Worm (Caenorhabditis elegans): ENCODE measurements around the gene gpa-2.

gpa-2 gene

DNA sequence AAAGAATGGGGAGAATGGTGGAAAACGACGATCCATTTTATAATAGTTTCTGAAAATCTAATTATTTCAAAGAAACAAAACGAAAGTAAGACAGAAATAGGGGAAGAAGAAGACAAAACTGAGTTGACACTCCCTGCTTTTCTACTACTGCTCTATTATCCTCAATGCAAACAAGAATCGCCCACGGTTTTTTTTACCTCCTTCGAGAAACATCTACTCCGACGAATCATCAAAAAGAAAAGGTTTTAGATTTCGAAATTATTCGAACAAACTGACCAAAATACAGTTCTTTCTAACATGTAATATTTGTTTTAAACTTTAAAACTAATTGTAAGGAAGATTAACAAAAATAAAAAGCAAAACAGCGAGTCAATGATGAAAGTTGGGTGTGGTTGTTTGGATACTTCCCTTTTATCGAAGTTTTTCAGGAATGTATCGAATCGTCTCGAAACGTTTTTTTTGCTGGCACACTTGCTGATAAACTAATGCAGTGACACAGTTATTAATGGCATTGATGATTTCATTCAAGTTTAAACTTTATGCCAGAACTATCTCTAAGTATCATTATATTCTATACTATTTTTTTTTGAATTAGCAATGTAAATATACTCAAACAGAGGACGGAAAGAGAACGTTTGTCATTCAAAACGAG is 15.2 kb downstream of the gpa-2 start, which contains the start of gene hsp-17:
TSS of gene hsp-17 (minus strand) at position 51 of the 652 bp plus-strand sequence.
- TF ChIP-seq tbx-11 (GFP tag; IDR thresholded peaks at IDR 0.05) (no peak), hmg-4 (GFP tag; optimal IDR thresholded peaks at IDR 0.05) (no peak)

DNA sequence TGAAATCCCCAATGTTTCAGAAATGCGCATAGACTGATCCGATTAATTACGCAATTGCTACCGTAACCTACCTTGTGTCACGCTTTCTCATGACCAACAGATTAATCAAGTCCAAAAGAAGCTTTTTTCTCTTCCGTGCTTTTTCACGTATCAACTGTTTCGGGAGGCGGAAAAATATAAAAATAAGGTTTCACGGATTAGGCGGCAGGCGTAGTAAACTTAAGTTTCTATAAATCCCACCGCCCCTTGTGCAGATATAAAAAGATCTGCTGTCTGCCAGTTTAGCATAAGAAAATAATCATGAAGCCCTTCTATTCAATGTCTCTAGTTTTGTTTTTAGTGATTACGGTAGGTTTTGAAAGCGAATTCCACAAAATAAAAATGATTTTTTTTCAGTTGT is 16.3 kb downstream of the gpa-2 start, which contains the start of gene gcy-7:
TSS of gene gcy-7 (plus strand) at position 301 of the 400 bp plus-strand sequence.
- no peak for TF ChIP-seq sea-1 (GFP tag; conservative IDR thresholded peaks at IDR 0.05)
- no peak for TF ChIP-seq tbx-11 (GFP tag; IDR thresholded peaks at IDR 0.05)
- no peak for TF ChIP-seq aly-1 (tag; optimal IDR thresholded peaks at IDR 0.05)
- TF ChIP-seq ama-1 (optimal IDR thresholded peaks at IDR 0.05), result no peak
- TF ChIP-seq hnd-1 (tag; optimal IDR thresholded peaks at IDR 0.05), result no peak
- no peak for TF ChIP-seq tbx-37 (GFP tag; conservative IDR thresholded peaks at IDR 0.05)
- no peak for TF ChIP-seq flt-1 (GFP tag; IDR thresholded peaks at IDR 0.05)
- no peak for TF ChIP-seq pes-1 (GFP tag; IDR thresholded peaks at IDR 0.05)
- no peak for TF ChIP-seq F13C5.2 (tag; optimal IDR thresholded peaks at IDR 0.05)
- TF ChIP-seq B0310.2 (tag; optimal IDR thresholded peaks at IDR 0.05), result no peak
- no peak for TF ChIP-seq hmbx-1 (tag; optimal IDR thresholded peaks at IDR 0.05)
- no peak for TF ChIP-seq tra-4 (tag; optimal IDR thresholded peaks at IDR 0.05)
- TF ChIP-seq hmg-4 (GFP tag; optimal IDR thresholded peaks at IDR 0.05), result no peak
- no peak for TF ChIP-seq scrt-1 (GFP tag; IDR thresholded peaks at IDR 0.05)

DNA sequence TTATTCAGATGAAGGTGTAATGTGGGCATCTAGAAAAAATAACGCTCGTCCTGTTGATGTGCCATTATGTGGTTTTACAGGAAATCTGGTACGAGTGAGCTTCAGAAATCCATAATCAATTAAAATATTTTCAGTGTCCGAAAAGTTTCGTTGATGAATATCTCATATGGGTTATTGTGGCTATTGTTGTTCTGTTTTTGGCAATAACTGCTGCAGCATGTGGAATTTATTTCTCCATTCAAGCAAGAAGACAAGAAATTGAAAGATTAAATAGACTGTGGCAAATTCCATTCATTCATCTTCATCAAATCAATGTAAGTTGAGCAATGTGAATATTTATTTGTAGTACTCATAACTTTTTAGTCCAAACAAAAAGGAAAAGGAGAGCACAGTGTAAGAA is 18.5 kb downstream of the gpa-2 start:
- no peak for TF ChIP-seq pes-1 (GFP tag; IDR thresholded peaks at IDR 0.05)
- no peak for TF ChIP-seq flt-1 (GFP tag; IDR thresholded peaks at IDR 0.05)
- TF ChIP-seq B0310.2 (tag; optimal IDR thresholded peaks at IDR 0.05), result no peak
- no peak for TF ChIP-seq ets-7 (tag; optimal IDR thresholded peaks at IDR 0.05)

DNA sequence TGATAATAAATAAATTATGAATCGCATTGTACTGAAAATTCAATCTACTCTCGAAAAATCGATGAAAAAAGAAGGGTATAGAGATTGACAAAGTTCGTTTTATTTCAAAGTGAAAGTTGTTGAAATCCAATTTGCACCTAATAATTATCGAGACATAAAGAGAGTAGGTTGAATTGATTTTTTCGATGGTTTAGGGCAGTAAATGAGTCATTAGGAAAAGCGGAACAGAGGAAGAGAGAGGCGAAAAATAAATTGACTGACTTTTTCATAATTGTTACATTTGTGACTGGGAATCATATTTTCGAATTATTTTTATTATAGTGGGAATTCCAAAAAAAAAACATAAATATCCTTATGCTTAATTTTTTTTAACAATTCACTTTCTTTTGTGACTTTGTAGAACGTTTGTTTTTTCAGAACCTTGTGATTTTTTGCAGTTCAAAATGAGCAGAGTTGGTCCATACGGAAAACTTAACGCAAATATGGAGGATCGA is 23.6 kb downstream of the gpa-2 start, which contains the start of the genes pho-6 and F52E1.3:
TSS of gene pho-6 (minus strand) at position 101 of the 494 bp plus-strand sequence.
TSS of gene F52E1.3 (plus strand) at position 444 of the 494 bp plus-strand sequence.
- TF ChIP-seq ama-1 (optimal IDR thresholded peaks at IDR 0.05), result no peak
- no peak for TF ChIP-seq scrt-1 (GFP tag; IDR thresholded peaks at IDR 0.05)
- TF ChIP-seq pes-1 (GFP tag; IDR thresholded peaks at IDR 0.05), result no peak
- no peak for TF ChIP-seq aly-1 (tag; optimal IDR thresholded peaks at IDR 0.05)
- TF ChIP-seq tbx-37 (GFP tag; conservative IDR thresholded peaks at IDR 0.05), result no peak
- TF ChIP-seq ets-7 (tag; optimal IDR thresholded peaks at IDR 0.05), result no peak

DNA sequence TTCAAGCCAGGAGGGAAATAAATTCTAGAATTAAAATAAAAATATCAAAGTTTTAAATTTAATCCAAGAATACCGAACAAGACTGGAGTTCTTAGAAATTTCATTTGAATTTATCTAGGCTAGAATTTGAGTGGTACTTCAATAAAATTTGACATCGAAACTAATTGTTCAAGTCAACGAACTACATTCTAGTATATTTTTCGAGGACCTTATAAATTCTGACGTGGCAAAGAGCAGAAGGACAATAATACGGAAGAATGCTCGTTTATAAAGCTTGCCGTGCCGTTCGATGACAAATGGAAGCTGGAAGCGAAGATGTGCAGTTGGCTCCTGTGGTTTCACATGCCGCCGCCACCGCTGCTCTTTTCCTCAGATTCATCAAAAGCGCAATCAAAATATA is 30.0 kb downstream of the gpa-2 start:
- TF ChIP-seq hnd-1 (tag; optimal IDR thresholded peaks at IDR 0.05) (no peak), hmg-4 (GFP tag; optimal IDR thresholded peaks at IDR 0.05) (no peak), flt-1 (GFP tag; IDR thresholded peaks at IDR 0.05) (no peak)

DNA sequence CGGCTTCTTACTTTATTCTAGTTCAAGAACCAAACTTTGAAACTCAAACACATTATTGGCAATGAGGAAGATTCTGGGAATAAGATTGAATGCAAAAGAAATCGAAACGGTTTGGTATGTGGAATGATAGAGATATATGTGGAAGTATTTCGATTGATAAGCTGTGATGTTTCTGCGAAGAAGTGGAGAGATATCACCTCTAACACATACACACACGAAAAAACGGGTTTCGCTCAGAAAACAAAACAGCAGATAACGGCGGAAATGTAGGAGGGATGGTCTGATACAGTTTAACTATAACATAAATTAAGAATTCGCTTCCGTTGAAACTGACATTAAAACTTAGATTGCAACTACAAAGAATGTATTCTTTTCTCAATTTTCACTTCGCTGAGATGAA is 30.5 kb downstream of the gpa-2 start:
- no peak for TF ChIP-seq ceh-36 (tag; optimal IDR thresholded peaks at IDR 0.05)
- no peak for TF ChIP-seq tbx-37 (GFP tag; conservative IDR thresholded peaks at IDR 0.05)
- no peak for TF ChIP-seq F13C5.2 (tag; optimal IDR thresholded peaks at IDR 0.05)
- TF ChIP-seq aly-1 (tag; optimal IDR thresholded peaks at IDR 0.05), result no peak
- no peak for TF ChIP-seq hnd-1 (tag; optimal IDR thresholded peaks at IDR 0.05)
- no peak for TF ChIP-seq tbx-11 (GFP tag; IDR thresholded peaks at IDR 0.05)
- no peak for TF ChIP-seq hmbx-1 (tag; optimal IDR thresholded peaks at IDR 0.05)
- no peak for TF ChIP-seq scrt-1 (GFP tag; IDR thresholded peaks at IDR 0.05)
- TF ChIP-seq B0310.2 (tag; optimal IDR thresholded peaks at IDR 0.05), result no peak
- TF ChIP-seq flt-1 (GFP tag; IDR thresholded peaks at IDR 0.05), result no peak
- TF ChIP-seq ceh-13 (GFP tag; optimal IDR thresholded peaks at IDR 0.05), result no peak
- no peak for TF ChIP-seq pes-1 (GFP tag; IDR thresholded peaks at IDR 0.05)
- TF ChIP-seq tra-4 (tag; optimal IDR thresholded peaks at IDR 0.05), result no peak
- TF ChIP-seq sea-1 (GFP tag; conservative IDR thresholded peaks at IDR 0.05), result no peak

DNA sequence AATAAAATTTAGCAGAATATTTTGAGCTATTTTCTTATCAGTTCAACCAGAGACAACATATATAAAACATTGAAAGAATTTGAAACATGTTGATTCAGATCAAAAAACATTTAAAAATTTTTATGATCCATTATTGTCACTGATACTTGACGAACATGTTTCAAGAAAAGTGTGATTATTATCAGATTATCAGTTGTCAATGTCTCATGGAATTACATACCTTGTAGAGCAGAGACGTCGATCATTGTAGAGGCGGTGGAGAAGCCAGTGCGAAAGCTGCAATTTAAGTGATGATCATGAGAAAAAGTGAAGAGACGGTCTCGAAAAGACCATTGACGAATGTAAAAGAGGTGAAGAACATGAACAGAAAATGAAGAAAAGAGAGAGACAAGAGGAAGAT is 31.6 kb downstream of the gpa-2 start, which contains the start of gene F52E1.9:
TSS of gene F52E1.9 (minus strand) at position 278 of the 400 bp plus-strand sequence.
- TF ChIP-seq B0310.2 (tag; optimal IDR thresholded peaks at IDR 0.05) (no peak), sea-1 (GFP tag; conservative IDR thresholded peaks at IDR 0.05) (no peak), ets-7 (tag; optimal IDR thresholded peaks at IDR 0.05) (no peak), scrt-1 (GFP tag; IDR thresholded peaks at IDR 0.05) (no peak), hmbx-1 (tag; optimal IDR thresholded peaks at IDR 0.05) (no peak), tbx-11 (GFP tag; IDR thresholded peaks at IDR 0.05) (no peak), pes-1 (GFP tag; IDR thresholded peaks at IDR 0.05) (no peak), tbx-37 (GFP tag; conservative IDR thresholded peaks at IDR 0.05) (no peak), ceh-36 (tag; optimal IDR thresholded peaks at IDR 0.05) (no peak), hnd-1 (tag; optimal IDR thresholded peaks at IDR 0.05) (no peak)

DNA sequence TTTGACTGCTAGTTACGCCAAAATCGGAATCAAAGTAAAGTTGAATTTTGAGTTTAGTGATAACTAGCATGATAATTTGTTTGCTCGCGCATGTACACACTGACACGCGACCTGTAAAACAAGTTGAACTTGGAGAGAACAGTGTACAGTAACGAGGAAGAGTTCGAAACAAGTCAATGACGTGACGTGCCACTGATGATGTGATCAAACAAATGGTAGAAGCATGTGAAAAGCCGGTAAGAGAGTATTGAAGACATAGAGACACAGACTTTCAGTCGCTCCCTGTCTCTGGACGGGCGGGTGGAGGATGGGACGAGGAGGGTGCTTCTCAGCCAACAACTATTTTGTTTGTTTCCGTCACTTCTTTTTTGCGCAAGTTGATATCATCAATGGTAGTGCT is 32.3 kb downstream of the gpa-2 start:
- no peak for TF ChIP-seq hnd-1 (tag; optimal IDR thresholded peaks at IDR 0.05)
- no peak for TF ChIP-seq F13C5.2 (tag; optimal IDR thresholded peaks at IDR 0.05)
- no peak for TF ChIP-seq tbx-11 (GFP tag; IDR thresholded peaks at IDR 0.05)
- TF ChIP-seq scrt-1 (GFP tag; IDR thresholded peaks at IDR 0.05), result no peak
- TF ChIP-seq tbx-37 (GFP tag; conservative IDR thresholded peaks at IDR 0.05), result no peak
- TF ChIP-seq ama-1 (optimal IDR thresholded peaks at IDR 0.05), result no peak
- no peak for TF ChIP-seq pes-1 (GFP tag; IDR thresholded peaks at IDR 0.05)
- no peak for TF ChIP-seq sea-1 (GFP tag; conservative IDR thresholded peaks at IDR 0.05)
- TF ChIP-seq tra-4 (tag; optimal IDR thresholded peaks at IDR 0.05), result no peak
- TF ChIP-seq ceh-13 (GFP tag; optimal IDR thresholded peaks at IDR 0.05), result no peak
- no peak for TF ChIP-seq B0310.2 (tag; optimal IDR thresholded peaks at IDR 0.05)
- TF ChIP-seq ets-7 (tag; optimal IDR thresholded peaks at IDR 0.05), result no peak

Measured in whole organism, early embryonic.